Worm (Caenorhabditis elegans) whole organism, young adult: ENCODE measurements around the gene sti-1.

Experiments
- C06A6.2 ChIP-seq: fragments of 200-800 bp; sonication (Bioruptor generic); conservative IDR thresholded peaks from 2 replicates; pipeline ENCODE4 v1.3.6; 2022; ENCODE audit warnings: missing genetic modification characterization, missing compliant biosample characterization
- F33H1.4 ChIP-seq: fragments of 200-800 bp; sonication (Bioruptor generic); IDR thresholded peaks from 2 replicates; pipeline ENCODE4 v1.3.6; 2022; ENCODE audit warnings: missing genetic modification reagents, missing genetic modification characterization, missing compliant biosample characterization
- F52B5.7 ChIP-seq: sonication (generic microtip); optimal IDR thresholded peaks from 2 replicates; lab custom pipeline; 2016; ENCODE audit warnings: mild to moderate bottlenecking, missing genetic modification characterization, missing compliant biosample characterization
- F55B11.4 ChIP-seq: sonication (generic microtip); optimal IDR thresholded peaks from 2 replicates; lab custom pipeline; 2016; ENCODE audit warnings: missing compliant biosample characterization, missing genetic modification characterization, borderline replicate concordance; ENCODE audit not compliant: insufficient read depth
- K12H6.12 ChIP-seq: fragments of 200-800 bp; sonication (Bioruptor generic); optimal IDR thresholded peaks from 2 replicates; lab custom pipeline; 2018; ENCODE audit warnings: mild to moderate bottlenecking, missing genetic modification characterization, missing compliant biosample characterization
- Y53G8AR.9 ChIP-seq: fragments of 200-800 bp; sonication (Bioruptor generic); conservative IDR thresholded peaks from 2 replicates; pipeline ENCODE4 v1.3.6; 2022; ENCODE audit warnings: missing genetic modification reagents, missing genetic modification characterization, missing compliant biosample characterization
- Y56A3A.18 ChIP-seq: fragments of 200-800 bp; sonication (Bioruptor generic); IDR thresholded peaks from 2 replicates; pipeline ENCODE4 v1.3.6; 2022; ENCODE audit warnings: missing genetic modification reagents, missing genetic modification characterization, missing compliant biosample characterization
- Y79H2A.3 ChIP-seq: fragments of 200-800 bp; sonication (Bioruptor generic); conservative IDR thresholded peaks from 2 replicates; pipeline ENCODE4 v1.3.6; 2022; ENCODE audit warnings: missing genetic modification reagents, missing genetic modification characterization, missing compliant biosample characterization
- akir-1 ChIP-seq: fragments of 200-800 bp; sonication (Bioruptor generic); optimal IDR thresholded peaks from 2 replicates; lab custom pipeline; 2018; ENCODE audit warnings: mild to moderate bottlenecking, missing genetic modification characterization, moderate library complexity, missing compliant biosample characterization
- attf-3 ChIP-seq: fragments of 200-800 bp; sonication (Bioruptor generic); conservative IDR thresholded peaks from 2 replicates; pipeline ENCODE4 v1.3.6; 2022; ENCODE audit warnings: missing genetic modification reagents, missing genetic modification characterization, missing compliant biosample characterization
- attf-6 ChIP-seq: fragments of 200-800 bp; sonication (Bioruptor generic); IDR thresholded peaks from 2 replicates; pipeline ENCODE4 v1.3.6; 2022; ENCODE audit warnings: missing genetic modification reagents, missing genetic modification characterization, missing compliant biosample characterization
- cebp-1 ChIP-seq, 2 experiments: fragments of 200-800 bp in 1 of 2; sonication (Bioruptor generic) in 1 of 2; sonication (generic microtip) in 1 of 2; IDR thresholded peaks in 1 of 2; optimal IDR thresholded peaks in 1 of 2; 2 replicates each; pipeline versions ENCODE4 v1.3.6 to Lab custom; 2017 to 2022; ENCODE audit warnings: missing compliant biosample characterization in 2 of 2, missing genetic modification characterization in 2 of 2, mild to moderate bottlenecking in 1 of 2, missing genetic modification reagents in 1 of 2, moderate library complexity in 1 of 2
- cebp-2 ChIP-seq: fragments of 200-800 bp; sonication (Bioruptor generic); IDR thresholded peaks from 2 replicates; pipeline ENCODE4 v1.3.6; 2022; ENCODE audit warnings: missing genetic modification characterization, missing compliant biosample characterization
- ceh-58 ChIP-seq: fragments of 200-800 bp; sonication (Bioruptor generic); IDR thresholded peaks from 2 replicates; pipeline ENCODE4 v1.3.6; 2022; ENCODE audit warnings: missing genetic modification characterization, missing compliant biosample characterization
- chd-7 ChIP-seq: sonication (generic microtip); optimal IDR thresholded peaks from 2 replicates; lab custom pipeline; 2016; ENCODE audit warnings: mild to moderate bottlenecking, missing genetic modification characterization, moderate library complexity, missing compliant biosample characterization
- egl-44 ChIP-seq: fragments of 200-800 bp; sonication (Bioruptor generic); IDR thresholded peaks from 2 replicates; pipeline ENCODE4 v1.3.6; 2022; ENCODE audit warnings: missing genetic modification reagents, missing genetic modification characterization, missing compliant biosample characterization
- ets-4 ChIP-seq: fragments of 200-800 bp; sonication (Bioruptor generic); optimal IDR thresholded peaks from 2 replicates; lab custom pipeline; 2018; ENCODE audit warnings: mild to moderate bottlenecking, missing genetic modification characterization, missing compliant biosample characterization
- fkh-3 ChIP-seq: sonication (generic microtip); optimal IDR thresholded peaks from 2 replicates; lab custom pipeline; 2016; ENCODE audit warnings: mild to moderate bottlenecking, missing genetic modification characterization, missing compliant biosample characterization
- gei-17 ChIP-seq: fragments of 200-800 bp; sonication (Bioruptor generic); optimal IDR thresholded peaks from 2 replicates; lab custom pipeline; 2018; ENCODE audit warnings: mild to moderate bottlenecking, missing genetic modification characterization, missing compliant biosample characterization
- him-1 ChIP-seq: sonication (generic microtip); optimal IDR thresholded peaks from 2 replicates; lab custom pipeline; 2016; ENCODE audit warnings: missing genotype, missing genetic modification reagents, missing genetic modification characterization, missing compliant biosample characterization
- hmg-1.2 ChIP-seq: fragments of 200-800 bp; sonication (Bioruptor generic); IDR thresholded peaks from 2 replicates; pipeline ENCODE4 v1.3.6; 2022; ENCODE audit warnings: missing genetic modification reagents, missing genetic modification characterization, missing compliant biosample characterization
- hmg-20 ChIP-seq: fragments of 200-800 bp; sonication (Bioruptor generic); IDR thresholded peaks from 2 replicates; pipeline ENCODE4 v1.3.6; 2022; ENCODE audit warnings: missing genetic modification reagents, missing genetic modification characterization, missing compliant biosample characterization
- hsf-1 ChIP-seq: fragments of 200-800 bp; sonication (Bioruptor generic); IDR thresholded peaks from 2 replicates; pipeline ENCODE4 v1.3.6; 2022; ENCODE audit warnings: missing genetic modification reagents, missing genetic modification characterization, missing compliant biosample characterization
- lin-40 ChIP-seq: sonication (generic microtip); optimal IDR thresholded peaks from 2 replicates; lab custom pipeline; 2016; ENCODE audit warnings: missing genetic modification characterization, mild to moderate bottlenecking, missing compliant biosample characterization, missing genotype, missing genetic modification reagents
- lin-54 ChIP-seq: fragments of 200-800 bp; sonication (Bioruptor generic); optimal IDR thresholded peaks from 2 replicates; lab custom pipeline; 2018; ENCODE audit warnings: mild to moderate bottlenecking, missing genetic modification characterization, missing compliant biosample characterization
- lsl-1 ChIP-seq: fragments of 200-800 bp; sonication (Bioruptor generic); optimal IDR thresholded peaks from 2 replicates; lab custom pipeline; 2018; ENCODE audit warnings: mild to moderate bottlenecking, missing genetic modification characterization, moderate library complexity, missing compliant biosample characterization
- lsy-27 ChIP-seq: sonication (generic microtip); optimal IDR thresholded peaks from 2 replicates; lab custom pipeline; 2017; ENCODE audit warnings: missing genetic modification characterization, mild to moderate bottlenecking, missing compliant biosample characterization, antibody characterized with exemption, missing genotype, borderline replicate concordance; ENCODE audit not compliant: insufficient read depth
- madf-3 ChIP-seq: fragments of 200-800 bp; sonication (Bioruptor generic); IDR thresholded peaks from 2 replicates; pipeline ENCODE4 v1.3.6; 2022; ENCODE audit warnings: missing genetic modification reagents, missing genetic modification characterization, missing compliant biosample characterization
- nfyb-1 ChIP-seq: fragments of 200-800 bp; sonication (Bioruptor generic); IDR thresholded peaks from 2 replicates; pipeline ENCODE4 v1.3.6; 2022; ENCODE audit warnings: missing genetic modification reagents, missing genetic modification characterization, missing compliant biosample characterization
- nhr-80 ChIP-seq: sonication (generic microtip); optimal IDR thresholded peaks from 2 replicates; lab custom pipeline; 2016; ENCODE audit warnings: missing genetic modification characterization, missing compliant biosample characterization
- nhr-90 ChIP-seq: sonication (generic microtip); optimal IDR thresholded peaks from 2 replicates; lab custom pipeline; 2016; ENCODE audit warnings: missing genotype, mild to moderate bottlenecking, missing genetic modification characterization, missing compliant biosample characterization
- rec-8 ChIP-seq, 2 experiments: sonication (generic microtip); optimal IDR thresholded peaks; 2 replicates each; lab custom pipeline; 2016; ENCODE audit warnings: mild to moderate bottlenecking in 2 of 2, missing genetic modification characterization in 2 of 2, missing genetic modification reagents in 2 of 2, missing genotype in 2 of 2, missing biosample characterization in 1 of 2, missing compliant biosample characterization in 1 of 2, moderate library complexity in 1 of 2
- rpc-1 ChIP-seq, 2 experiments: fragments of 150-350 bp in 1 of 2; sonication (generic microtip) in 1 of 2; optimal IDR thresholded peaks; 2 replicates each; lab custom pipeline; 2014 to 2018; ENCODE audit warnings: missing biosample characterization in 1 of 2, missing genetic modification characterization in 1 of 2, missing genetic modification reagents in 1 of 2, missing genotype in 1 of 2
- snpc-1.3 ChIP-seq: sonication (generic microtip); optimal IDR thresholded peaks from 2 replicates; lab custom pipeline; 2017; ENCODE audit warnings: missing genetic modification characterization, mild to moderate bottlenecking, missing compliant biosample characterization, antibody characterized with exemption, moderate library complexity, missing genotype, missing genetic modification reagents; ENCODE audit not compliant: insufficient read depth
- sptf-2 ChIP-seq: fragments of 200-800 bp; sonication (Bioruptor generic); optimal IDR thresholded peaks from 2 replicates; lab custom pipeline; 2018; ENCODE audit warnings: mild to moderate bottlenecking, missing genetic modification characterization, missing compliant biosample characterization
- tbp1 ChIP-seq: fragments of 200-800 bp; sonication (Bioruptor generic); optimal IDR thresholded peaks from 2 replicates; lab custom pipeline; 2018; ENCODE audit warnings: mild to moderate bottlenecking, missing genetic modification characterization, missing compliant biosample characterization
- tlf-1 ChIP-seq: fragments of 200-800 bp; sonication (Bioruptor generic); optimal IDR thresholded peaks from 2 replicates; lab custom pipeline; 2018; ENCODE audit warnings: mild to moderate bottlenecking, missing genetic modification characterization, missing compliant biosample characterization
- unc-62 ChIP-seq: fragments of 150-350 bp; optimal IDR thresholded peaks from 2 replicates; lab custom pipeline; 2014; ENCODE audit warnings: missing biosample characterization, missing genetic modification reagents, missing genetic modification characterization
- zfh-2 ChIP-seq: fragments of 200-800 bp; sonication (Bioruptor generic); conservative IDR thresholded peaks from 2 replicates; pipeline ENCODE4 v1.3.6; 2022; ENCODE audit warnings: missing genetic modification reagents, missing genetic modification characterization, missing compliant biosample characterization
- zim-3 ChIP-seq: sonication (generic microtip); optimal IDR thresholded peaks from 2 replicates; lab custom pipeline; 2017; ENCODE audit warnings: mild to moderate bottlenecking, missing genetic modification characterization, moderate library complexity, missing compliant biosample characterization
- ztf-25 ChIP-seq: fragments of 200-800 bp; sonication (Bioruptor generic); IDR thresholded peaks from 2 replicates; pipeline ENCODE4 v1.3.6; 2022; ENCODE audit warnings: missing genetic modification reagents, missing genetic modification characterization, missing compliant biosample characterization
- ztf-26 ChIP-seq: sonication (generic microtip); optimal IDR thresholded peaks from 2 replicates; lab custom pipeline; 2017; ENCODE audit warnings: missing genetic modification characterization, missing compliant biosample characterization
- ztf-28 ChIP-seq: fragments of 200-800 bp; sonication (Bioruptor generic); IDR thresholded peaks from 2 replicates; pipeline ENCODE4 v1.3.6; 2022; ENCODE audit warnings: missing genetic modification reagents, missing genetic modification characterization, missing compliant biosample characterization
- ztf-3 ChIP-seq: fragments of 200-800 bp; sonication (Bioruptor generic); optimal IDR thresholded peaks from 2 replicates; lab custom pipeline; 2018; ENCODE audit warnings: mild to moderate bottlenecking, missing genetic modification characterization, missing compliant biosample characterization

Gene sti-1

DNA sequence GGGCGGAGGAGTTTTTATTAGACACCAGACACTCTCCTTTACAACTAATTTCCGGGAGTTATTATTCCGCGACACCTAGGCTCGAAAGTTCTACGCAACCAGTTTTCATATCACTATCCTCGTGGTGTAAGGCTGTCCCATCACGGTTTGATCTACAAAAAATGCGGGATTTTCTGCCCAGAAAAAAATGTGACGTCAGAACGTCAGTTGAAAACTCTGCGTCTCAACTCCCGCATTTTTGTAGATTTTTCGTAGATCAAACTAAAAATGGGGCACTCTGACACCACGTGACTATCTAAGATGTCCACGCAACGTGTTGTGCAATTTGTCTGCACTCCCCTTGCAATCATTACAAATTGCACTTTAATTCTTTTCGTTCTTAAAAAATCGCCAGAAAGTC, 8.6 kb upstream of the sti-1 start, which contains the start of gene str-238:
str-238 (plus strand) TSS at position 301 of the 400 bp plus-strand sequence.
- TF ChIP-seq egl-44 (no peak), akir-1 (GFP tag; lab: Kevin White, UChicago) (no peak), K12H6.12 (tag; lab: Kevin White, UChicago) (no peak), chd-7 (tag; lab: Kevin White, UChicago) (no peak), gei-17 (no peak), hmg-1.2 (GFP tag; lab: Robert Waterston, UW) (no peak), Y56A3A.18 (no peak), cebp-2 (GFP tag; lab: Robert Waterston, UW) (no peak), F52B5.7 (tag; lab: Kevin White, UChicago) (no peak), ztf-3 (GFP tag; lab: Kevin White, UChicago) (no peak), snpc-1.3 (tag; lab: Kevin White, UChicago) (no peak), F33H1.4 (no peak), nfyb-1 (GFP tag; lab: Robert Waterston, UW) (no peak), unc-62 (GFP tag; lab: Kevin White, UChicago) (no peak), ztf-26 (tag; lab: Kevin White, UChicago) (no peak), cebp-1 (GFP tag; IDR thresholded peaks at IDR 0.05; lab: Robert Waterston, UW) (no peak), cebp-1 (tag; optimal IDR thresholded peaks at IDR 0.05; lab: Kevin White, UChicago) (no peak)
- TF ChIP-seq, all 124 proteins: peak for 0

DNA sequence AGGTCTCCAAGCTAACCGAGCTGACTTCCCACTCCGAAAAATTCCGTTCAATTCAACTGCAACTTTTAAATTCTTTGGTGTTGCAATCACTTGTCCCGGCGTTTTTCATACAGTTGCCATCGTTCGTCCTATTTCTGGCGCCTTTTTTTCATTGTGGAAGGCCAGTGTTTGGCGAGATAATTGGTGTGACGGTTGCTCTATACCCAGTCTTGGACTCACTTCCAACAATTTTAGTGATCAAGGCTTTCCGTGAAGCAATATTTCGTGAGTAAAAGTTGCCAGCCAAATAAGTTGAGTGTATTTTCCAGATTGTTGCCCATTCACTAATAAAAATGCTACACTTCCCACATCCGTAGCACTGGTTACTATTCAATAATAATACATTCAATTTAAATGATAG, 1.1 kb upstream of the sti-1 start:
- no peak for TF ChIP-seq rpc-1 (optimal IDR thresholded peaks at IDR 0.05; lab: Kevin White, UChicago)
- TF ChIP-seq rpc-1 (tag; optimal IDR thresholded peaks at IDR 0.05; lab: Kevin White, UChicago), result no peak
- no peak for TF ChIP-seq ztf-26 (tag; lab: Kevin White, UChicago)
- no peak for TF ChIP-seq ets-4 (GFP tag; lab: Kevin White, UChicago)
- TF ChIP-seq lin-54 (GFP tag; lab: Kevin White, UChicago), result no peak
- TF ChIP-seq nhr-80 (tag; lab: Kevin White, UChicago), result no peak
- no peak for TF ChIP-seq lsy-27
- no peak for TF ChIP-seq Y53G8AR.9 (GFP tag; lab: Robert Waterston, UW)
- TF ChIP-seq attf-6, result no peak
- no peak for TF ChIP-seq lin-40 (tag; lab: Kevin White, UChicago)
- no peak for TF ChIP-seq attf-3
- no peak for TF ChIP-seq nhr-90 (tag; lab: Kevin White, UChicago)
- TF ChIP-seq him-1, result no peak
- no peak for TF ChIP-seq ztf-28
- TF ChIP-seq madf-3 (GFP tag; lab: Robert Waterston, UW), result no peak

DNA sequence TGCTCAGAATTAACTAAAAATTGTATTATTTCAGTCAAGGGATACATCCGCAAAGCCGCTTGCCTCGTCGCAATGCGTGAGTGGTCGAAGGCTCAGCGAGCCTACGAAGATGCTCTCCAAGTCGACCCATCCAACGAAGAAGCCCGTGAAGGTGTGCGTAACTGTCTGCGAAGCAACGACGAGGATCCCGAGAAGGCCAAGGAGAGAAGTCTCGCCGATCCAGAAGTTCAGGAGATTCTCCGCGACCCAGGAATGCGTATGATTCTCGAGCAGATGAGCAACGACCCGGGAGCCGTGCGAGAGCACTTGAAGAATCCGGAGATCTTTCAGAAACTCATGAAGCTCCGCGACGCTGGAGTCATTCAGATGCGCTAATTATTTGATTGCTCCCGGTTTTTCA, 1.0 kb downstream of the sti-1 start:
- TF ChIP-seq zfh-2 (GFP tag; lab: Robert Waterston, UW) (peak; percentile 60), F55B11.4 (no peak)
- TF ChIP-seq, all 124 proteins: peak for 1

DNA sequence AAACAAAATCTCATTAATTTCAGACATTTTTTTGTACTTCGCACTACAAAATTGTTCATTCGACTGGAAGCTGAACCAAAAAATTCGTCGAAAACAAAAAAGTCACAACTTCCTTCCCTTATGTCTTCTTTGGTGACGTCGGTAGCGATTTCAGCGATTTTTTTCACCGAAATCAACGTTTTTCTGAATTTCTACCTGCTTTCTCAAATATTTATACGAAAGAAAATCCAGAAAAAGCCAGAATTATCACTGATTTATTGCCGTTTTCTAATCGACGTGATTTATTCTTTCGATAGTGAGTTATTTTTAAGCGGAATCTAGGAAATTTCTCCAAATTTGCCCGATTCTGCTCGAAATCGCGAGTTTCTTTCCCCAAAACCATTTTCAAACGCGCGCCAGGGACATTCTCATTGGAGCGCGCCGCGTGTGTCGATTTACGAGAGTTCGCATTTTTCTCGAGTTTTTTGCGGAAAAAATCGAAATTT, 1.6 kb downstream of the sti-1 start, which contains the start of gene srbc-58:
srbc-58 (plus strand) TSS at position 121 of the 485 bp plus-strand sequence.
- TF ChIP-seq sptf-2 (GFP tag; lab: Kevin White, UChicago), result no peak
- TF ChIP-seq ztf-26 (tag; lab: Kevin White, UChicago), result no peak
- no peak for TF ChIP-seq ztf-25 (GFP tag; lab: Robert Waterston, UW)
- TF ChIP-seq ceh-58 (GFP tag; lab: Robert Waterston, UW), result 0 out of 2 replicates have a peak, but pooled peaks have one; percentile 52
- no peak for TF ChIP-seq rec-8 (tag; optimal IDR thresholded peaks at IDR 0.05; lab: Kevin White, UChicago)
- TF ChIP-seq fkh-3 (tag; lab: Kevin White, UChicago), result no peak
- no peak for TF ChIP-seq cebp-1 (GFP tag; IDR thresholded peaks at IDR 0.05; lab: Robert Waterston, UW)
- peak; percentile 30 for TF ChIP-seq cebp-1 (tag; optimal IDR thresholded peaks at IDR 0.05; lab: Kevin White, UChicago)
- no peak for TF ChIP-seq zim-3
- TF ChIP-seq tbp1 (GFP tag; lab: Kevin White, UChicago), result peak; percentile 11
- TF ChIP-seq C06A6.2 (GFP tag; lab: Robert Waterston, UW), result no peak
- TF ChIP-seq unc-62 (GFP tag; lab: Kevin White, UChicago), result no peak
- peak; percentile 27 for TF ChIP-seq lsl-1 (GFP tag; lab: Kevin White, UChicago)
- TF ChIP-seq hmg-20 (GFP tag; lab: Robert Waterston, UW), result no peak
- TF ChIP-seq tlf-1, result peak; percentile 72
- TF ChIP-seq hsf-1, result peak; percentile 75; the same call in 1 of the 2 replicates
- no peak for TF ChIP-seq Y79H2A.3
